Fruit fly (Drosophila melanogaster) whole organism, embryonic: ENCODE data around the gene tinc.

ENCODE experiments used
- CG10274 ChIP-seq: fragments of 200-800 bp; sonication (Bioruptor generic); optimal IDR thresholded peaks from 3 replicates; lab custom pipeline; 2017; ENCODE audit warnings: missing biosample characterization, mild to moderate bottlenecking, missing genetic modification characterization
- CG10654 ChIP-seq: fragments of 200-800 bp; sonication (Bioruptor generic); optimal IDR thresholded peaks from 2 replicates; lab custom pipeline; 2016; ENCODE audit warnings: missing biosample characterization, missing genetic modification characterization
- CG10979 ChIP-seq: fragments of 200-800 bp; sonication (Bioruptor generic); optimal IDR thresholded peaks from 2 replicates; lab custom pipeline; 2018; ENCODE audit warnings: missing biosample characterization, mild to moderate bottlenecking, missing genetic modification characterization, moderate library complexity
- CG11398 ChIP-seq: fragments of 200-800 bp; sonication (Bioruptor generic); optimal IDR thresholded peaks from 2 replicates; lab custom pipeline; 2016; ENCODE audit warnings: missing biosample characterization, missing genetic modification characterization
- CG12299 ChIP-seq: fragments of 200-800 bp; sonication (Bioruptor generic); optimal IDR thresholded peaks from 2 replicates; lab custom pipeline; 2018; ENCODE audit warnings: missing biosample characterization, mild to moderate bottlenecking, missing genetic modification characterization
- CG12744 ChIP-seq: fragments of 200-800 bp; sonication (Bioruptor generic); optimal IDR thresholded peaks from 2 replicates; lab custom pipeline; 2016; ENCODE audit warnings: missing biosample characterization, missing genetic modification characterization
- CG12769 ChIP-seq: fragments of 200-800 bp; sonication (Bioruptor generic); optimal IDR thresholded peaks from 2 replicates; lab custom pipeline; 2019; ENCODE audit warnings: missing biosample characterization, mild to moderate bottlenecking, missing genetic modification characterization, moderate library complexity
- CG14441 ChIP-seq: fragments of 200-800 bp; sonication (Bioruptor generic); IDR thresholded peaks from 2 replicates; pipeline ENCODE4 v1.3.6; 2022; ENCODE audit warnings: missing biosample characterization, missing genetic modification characterization
- CG14710 ChIP-seq: fragments of 200-800 bp; sonication (Bioruptor generic); optimal IDR thresholded peaks from 3 replicates; lab custom pipeline; 2019; ENCODE audit warnings: missing biosample characterization, mild to moderate bottlenecking, missing genetic modification characterization, moderate library complexity
- CG15479 ChIP-seq: fragments of 200-800 bp; sonication (Bioruptor generic); optimal IDR thresholded peaks from 3 replicates; lab custom pipeline; 2019; ENCODE audit warnings: missing biosample characterization, mild to moderate bottlenecking, missing genetic modification characterization, moderate library complexity
- CG16863 ChIP-seq: fragments of 200-800 bp; sonication (Bioruptor generic); optimal IDR thresholded peaks from 3 replicates; lab custom pipeline; 2016; ENCODE audit warnings: missing biosample characterization, missing genetic modification characterization
- CG17912 ChIP-seq: fragments of 200-800 bp; sonication (Bioruptor generic); optimal IDR thresholded peaks from 2 replicates; lab custom pipeline; 2018; ENCODE audit warnings: missing biosample characterization, mild to moderate bottlenecking, missing genetic modification characterization
- CG3281 ChIP-seq: fragments of 200-800 bp; sonication (Bioruptor generic); optimal IDR thresholded peaks from 3 replicates; lab custom pipeline; 2017; ENCODE audit warnings: missing biosample characterization, mild to moderate bottlenecking, missing genetic modification characterization
- CG5180 ChIP-seq: fragments of 200-800 bp; sonication (Bioruptor generic); optimal IDR thresholded peaks from 3 replicates; lab custom pipeline; 2017; ENCODE audit warnings: missing biosample characterization, missing genetic modification characterization, mild to moderate bottlenecking, moderate library complexity, missing genetic modification reagents
- CG6683 ChIP-seq: fragments of 200-800 bp; sonication (Bioruptor generic); optimal IDR thresholded peaks from 2 replicates; lab custom pipeline; 2017; ENCODE audit warnings: missing biosample characterization, mild to moderate bottlenecking, missing genetic modification characterization, missing genetic modification reagents
- CG6689 ChIP-seq: fragments of 200-800 bp; sonication (Bioruptor generic); IDR thresholded peaks from 2 replicates; pipeline ENCODE4 v1.3.6; 2022; ENCODE audit warnings: missing biosample characterization, missing genetic modification characterization
- CG8359 ChIP-seq: fragments of 200-800 bp; sonication (Bioruptor generic); optimal IDR thresholded peaks from 2 replicates; lab custom pipeline; 2017; ENCODE audit warnings: missing biosample characterization, mild to moderate bottlenecking, missing genetic modification characterization, borderline replicate concordance
- CG8478 ChIP-seq: fragments of >200 bp; optimal IDR thresholded peaks from 2 replicates; lab custom pipeline; 2018
- CG8924 ChIP-seq: fragments of 200-800 bp; optimal IDR thresholded peaks from 3 replicates; lab custom pipeline; 2019; ENCODE audit warnings: missing biosample characterization, mild to moderate bottlenecking, missing genetic modification characterization, moderate library complexity
- CG8944 ChIP-seq: fragments of 200-800 bp; sonication (Bioruptor generic); optimal IDR thresholded peaks from 3 replicates; lab custom pipeline; 2016; ENCODE audit warnings: missing biosample characterization, missing genetic modification characterization
- CG9797 ChIP-seq: fragments of 200-800 bp; sonication (Bioruptor generic); optimal IDR thresholded peaks from 3 replicates; lab custom pipeline; 2018; ENCODE audit warnings: missing biosample characterization, mild to moderate bottlenecking, missing genetic modification characterization
- Dip2 ChIP-seq: fragments of 200-800 bp; sonication (Bioruptor generic); IDR thresholded peaks from 2 replicates; pipeline ENCODE4 v1.3.6; 2022; ENCODE audit warnings: missing biosample characterization, missing genetic modification characterization
- Drgx ChIP-seq: fragments of 200-800 bp; sonication (Bioruptor generic); IDR thresholded peaks from 2 replicates; pipeline ENCODE4 v1.3.6; 2022; ENCODE audit warnings: missing biosample characterization, missing genetic modification characterization
- Fer2 ChIP-seq: fragments of 200-800 bp; sonication (Bioruptor generic); optimal IDR thresholded peaks from 2 replicates; lab custom pipeline; 2018; ENCODE audit warnings: missing biosample characterization, mild to moderate bottlenecking, missing genetic modification characterization, moderate library complexity
- H15 ChIP-seq: fragments of 200-800 bp; sonication (Bioruptor generic); IDR thresholded peaks from 3 replicates; pipeline ENCODE4 v1.3.6; 2022; ENCODE audit warnings: missing biosample characterization, missing genetic modification characterization
- HLH3B ChIP-seq: fragments of 200-800 bp; sonication (Bioruptor generic); IDR thresholded peaks from 2 replicates; pipeline ENCODE4 v1.3.6; 2022; ENCODE audit warnings: missing biosample characterization, missing genetic modification characterization
- MBD-R2 ChIP-seq: fragments of 200-800 bp; sonication (Bioruptor generic); IDR thresholded peaks from 2 replicates; pipeline ENCODE4 v1.3.6; 2022; ENCODE audit warnings: missing biosample characterization, missing genetic modification characterization
- MESR4 ChIP-seq: fragments of 200-800 bp; sonication (Bioruptor generic); optimal IDR thresholded peaks from 2 replicates; lab custom pipeline; 2018; ENCODE audit warnings: missing biosample characterization, mild to moderate bottlenecking, missing genetic modification characterization, moderate library complexity
- Mrtf ChIP-seq: fragments of 200-800 bp; sonication (Bioruptor generic); IDR thresholded peaks from 3 replicates; pipeline ENCODE4 v1.3.6; 2022; ENCODE audit warnings: missing biosample characterization, missing genetic modification characterization
- Nf-YA ChIP-seq: fragments of 200-800 bp; sonication (Bioruptor generic); IDR thresholded peaks from 2 replicates; pipeline ENCODE4 v1.3.6; 2022; ENCODE audit warnings: missing biosample characterization, missing genetic modification characterization
- Nf-YB ChIP-seq: fragments of 200-800 bp; sonication (Bioruptor generic); optimal IDR thresholded peaks from 3 replicates; lab custom pipeline; 2019; ENCODE audit warnings: missing biosample characterization, mild to moderate bottlenecking, missing genetic modification characterization, moderate library complexity
- Poxn ChIP-seq: fragments of 200-800 bp; sonication (Bioruptor generic); IDR thresholded peaks from 2 replicates; pipeline ENCODE4 v1.3.6; 2022; ENCODE audit warnings: missing biosample characterization, missing genetic modification characterization
- Rfx ChIP-seq: fragments of 200-800 bp; sonication (Bioruptor generic); IDR thresholded peaks from 2 replicates; pipeline ENCODE4 v1.3.6; 2022; ENCODE audit warnings: missing biosample characterization, missing genetic modification characterization
- Sry-β ChIP-seq: fragments of 200-800 bp; sonication (Bioruptor generic); optimal IDR thresholded peaks from 2 replicates; lab custom pipeline; 2018; ENCODE audit warnings: missing biosample characterization, mild to moderate bottlenecking, missing genetic modification characterization, moderate library complexity
- Stat92E ChIP-seq, 3 experiments: fragments of >200 bp in 2 of 3; fragments of 200-800 bp in 1 of 3; sonication (Bioruptor generic) in 1 of 3; optimal IDR thresholded peaks; 2 replicates each; lab custom pipeline; 2017 to 2019; ENCODE audit warnings: missing biosample characterization in 3 of 3, missing genetic modification characterization in 3 of 3, mild to moderate bottlenecking in 1 of 3, moderate library complexity in 1 of 3
- ato ChIP-seq: fragments of 200-800 bp; sonication (Bioruptor generic); IDR thresholded peaks from 2 replicates; pipeline ENCODE4 v1.3.6; 2022; ENCODE audit warnings: missing biosample characterization, missing genetic modification characterization; ENCODE audit not compliant: partially characterized antibody
- chm ChIP-seq: fragments of 200-800 bp; sonication (Bioruptor generic); IDR thresholded peaks from 2 replicates; pipeline ENCODE4 v1.3.6; 2022; ENCODE audit warnings: missing biosample characterization, missing genetic modification characterization
- crol ChIP-seq: fragments of 200-800 bp; sonication (Bioruptor generic); IDR thresholded peaks from 2 replicates; pipeline ENCODE4 v1.3.6; 2022; ENCODE audit warnings: missing biosample characterization, missing genetic modification characterization
- crp ChIP-seq, 2 experiments: fragments of 200-800 bp; sonication (Bioruptor generic); optimal IDR thresholded peaks; 2 replicates in 1 of 2; 3 replicates in 1 of 2; lab custom pipeline; 2017; ENCODE audit warnings: missing biosample characterization in 2 of 2, missing genetic modification characterization in 2 of 2, mild to moderate bottlenecking in 1 of 2, moderate library complexity in 1 of 2
- dan ChIP-seq: fragments of 200-800 bp; sonication (Bioruptor generic); IDR thresholded peaks from 2 replicates; pipeline ENCODE4 v1.3.6; 2022; ENCODE audit warnings: missing biosample characterization, missing genetic modification characterization
- gce ChIP-seq: fragments of 200-800 bp; sonication (Bioruptor generic); IDR thresholded peaks from 3 replicates; pipeline ENCODE4 v1.3.6; 2022; ENCODE audit warnings: missing biosample characterization, missing genetic modification characterization
- gro ChIP-seq: fragments of 200-800 bp; sonication (Bioruptor generic); optimal IDR thresholded peaks from 2 replicates; lab custom pipeline; 2016; ENCODE audit warnings: missing biosample characterization, missing genetic modification characterization
- nom ChIP-seq: fragments of 200-800 bp; sonication (Bioruptor generic); optimal IDR thresholded peaks from 2 replicates; lab custom pipeline; 2017; ENCODE audit warnings: missing biosample characterization, missing genetic modification characterization, mild to moderate bottlenecking, moderate library complexity, missing genetic modification reagents
- pros ChIP-seq: fragments of 200-800 bp; sonication (Bioruptor generic); optimal IDR thresholded peaks from 3 replicates; lab custom pipeline; 2019; ENCODE audit warnings: missing biosample characterization, mild to moderate bottlenecking, missing genetic modification characterization, moderate library complexity
- repo ChIP-seq: fragments of 200-800 bp; sonication (Bioruptor generic); optimal IDR thresholded peaks from 2 replicates; lab custom pipeline; 2016; ENCODE audit warnings: missing biosample characterization, missing genetic modification characterization
- salm ChIP-seq: fragments of 200-800 bp; sonication (Bioruptor generic); optimal IDR thresholded peaks from 2 replicates; lab custom pipeline; 2018; ENCODE audit warnings: missing biosample characterization, mild to moderate bottlenecking, missing genetic modification characterization
- so ChIP-seq: fragments of 200-800 bp; sonication (Bioruptor generic); IDR thresholded peaks from 3 replicates; pipeline ENCODE4 v1.3.6; 2022; ENCODE audit warnings: missing biosample characterization, missing genetic modification characterization
- stc ChIP-seq: fragments of 200-800 bp; sonication (Bioruptor generic); IDR thresholded peaks from 2 replicates; pipeline ENCODE4 v1.3.6; 2022; ENCODE audit warnings: missing biosample characterization, missing genetic modification characterization

Gene tinc

dm6 chr3R:17919108-17919882 lies 108.0 kb downstream of the tinc start, which contains the start of gene cpo (continued):
- peak; percentile 82 for TF ChIP-seq pros (GFP tag; lab: Kevin White, UChicago)
- TF ChIP-seq Sry-β (GFP tag; lab: Kevin White, UChicago), result peak; percentile 70
- TF ChIP-seq Drgx, result peak; percentile 18; the same call in 1 of the 2 replicates
- TF ChIP-seq salm, result peak; percentile 73
- TF ChIP-seq Mrtf, result peak; percentile 82; the same call in 2 of the 3 replicates
- TF ChIP-seq stc, result peak; percentile 91
- TF ChIP-seq CG10274 (GFP tag; lab: Kevin White, UChicago), result peak; percentile 86
- peak; percentile 64 for TF ChIP-seq CG12769 (tag; lab: Kevin White, UChicago)
- peak; percentile 94 for TF ChIP-seq gce (GFP tag; lab: Robert Waterston, UW)
- TF ChIP-seq nom (GFP tag; lab: Kevin White, UChicago), result peak; percentile 26
- TF ChIP-seq CG8359 (GFP tag; lab: Kevin White, UChicago), result peak; percentile 88
- TF ChIP-seq MBD-R2 (GFP tag; lab: Robert Waterston, UW), result peak; percentile 48; the same call in 1 of the 2 replicates
- TF ChIP-seq Dip2, result no peak
- TF ChIP-seq CG8944 (GFP tag; lab: Kevin White, UChicago), result peak; percentile 52
- peak; percentile 92 for TF ChIP-seq CG3281 (GFP tag; lab: Kevin White, UChicago)
- TF ChIP-seq CG10979 (tag; lab: Kevin White, UChicago), result peak; percentile 80
- TF ChIP-seq MESR4 (GFP tag; lab: Kevin White, UChicago), result peak; percentile 37
- TF ChIP-seq ato (GFP tag; lab: Robert Waterston, UW), result 0 out of 2 replicates have a peak, but pooled peaks have one; percentile 22
- TF ChIP-seq Poxn (GFP tag; lab: Robert Waterston, UW), result 0 out of 2 replicates have a peak, but pooled peaks have one; percentile 32
- peak; percentile 76 for TF ChIP-seq CG16863 (GFP tag; lab: Kevin White, UChicago)
- peak; percentile 94 for TF ChIP-seq Rfx (GFP tag; lab: Robert Waterston, UW)
- peak; percentile 87 for TF ChIP-seq Nf-YA (GFP tag; lab: Robert Waterston, UW)
- no peak for TF ChIP-seq CG15479 (GFP tag; lab: Kevin White, UChicago)
- peak; percentile 9 for TF ChIP-seq gro (GFP tag; lab: Kevin White, UChicago)
- peak; percentile 91 for TF ChIP-seq H15 (GFP tag; lab: Robert Waterston, UW)
- TF ChIP-seq dan, result no peak
- no peak for TF ChIP-seq Stat92E (GFP tag; optimal IDR thresholded peaks at IDR 0.05; lab: Kevin White, UChicago)
- TF ChIP-seq CG6683, result peak; percentile 90
- TF ChIP-seq Nf-YB (GFP tag; lab: Kevin White, UChicago), result peak; percentile 62
- TF ChIP-seq CG17912, result peak; percentile 98
- TF ChIP-seq HLH3B, result peak; percentile 81
- TF ChIP-seq Fer2 (tag; lab: Kevin White, UChicago), result peak; percentile 82
- TF ChIP-seq CG6689 (GFP tag; lab: Robert Waterston, UW), result peak; percentile 80
- peak; percentile 87 for TF ChIP-seq CG10654 (GFP tag; lab: Kevin White, UChicago)
- TF ChIP-seq so (GFP tag; lab: Robert Waterston, UW), result peak; percentile 81
- peak; percentile 38; the same call in 1 of the 2 replicates for TF ChIP-seq crol (GFP tag; lab: Robert Waterston, UW)
- TF ChIP-seq chm (GFP tag; lab: Robert Waterston, UW), result peak; percentile 96
- no peak for TF ChIP-seq CG8478 (lab: Kevin White, UChicago)
- peak; percentile 85 for TF ChIP-seq CG14441
- peak; percentile 70 for TF ChIP-seq CG12744 (GFP tag; lab: Kevin White, UChicago)
- TF ChIP-seq CG14710 (tag; lab: Kevin White, UChicago), result peak; percentile 84
- peak; percentile 70 for TF ChIP-seq CG5180 (GFP tag; lab: Kevin White, UChicago)
- peak; percentile 53 for TF ChIP-seq CG8924 (tag; lab: Kevin White, UChicago)
- TF ChIP-seq CG11398, result peak; percentile 88
- peak; percentile 67 for TF ChIP-seq repo (GFP tag; lab: Kevin White, UChicago)
- TF ChIP-seq CG12299 (tag; lab: Kevin White, UChicago), result peak; percentile 79
- peak; percentile 43 for TF ChIP-seq CG9797
- peak in 1 of 2 experiments; percentile 55 for TF ChIP-seq crp (GFP tag; optimal IDR thresholded peaks at IDR 0.05; lab: Kevin White, UChicago)
